Fruit fly (Drosophila melanogaster) Kc167 (cell line): Measurements from ENCODE around the gene tnc.

Experiments used
- insv ChIP-seq: fragments of >200 bp; optimal IDR thresholded peaks from 3 replicates; lab custom pipeline; 2018; ENCODE audit warnings: missing external identifiers
- psq ChIP-seq: fragments of >200 bp; optimal IDR thresholded peaks from 2 replicates; lab custom pipeline; 2017; ENCODE audit warnings: missing external identifiers

DNA sequence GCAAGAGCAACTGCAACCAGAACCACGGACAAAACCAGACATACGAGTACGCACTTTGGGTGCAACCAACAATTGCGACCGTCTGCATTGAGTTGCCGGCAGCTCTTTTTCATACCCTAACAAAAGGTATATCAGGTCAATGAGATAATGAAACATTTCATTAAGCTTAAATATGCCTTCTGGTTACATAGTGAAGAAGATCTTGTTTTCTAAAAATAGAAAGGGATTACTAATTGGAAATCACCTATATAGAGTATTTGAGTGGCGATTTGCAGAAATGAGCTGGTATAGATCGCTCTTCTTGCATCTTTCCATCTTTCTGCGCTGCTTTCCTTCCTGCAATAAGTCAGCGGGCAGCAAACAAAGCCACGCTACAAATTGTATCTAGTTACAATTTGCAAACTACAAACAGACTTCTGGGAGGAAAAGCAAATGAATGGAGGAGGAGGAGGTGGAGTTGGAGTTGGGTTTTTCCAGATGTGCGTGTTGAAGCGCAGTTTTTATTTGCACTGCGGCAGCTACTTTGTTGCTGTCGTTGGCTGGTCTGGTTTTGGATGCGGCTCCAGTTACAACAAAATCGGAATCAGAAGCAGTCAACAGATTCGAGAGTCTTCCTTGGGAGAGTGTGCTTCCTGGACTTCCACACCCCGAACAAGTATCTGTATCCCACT lies 9.3 kb upstream of the tnc start:
- TF ChIP-seq insv (lab: Kevin White, UChicago) (no peak), psq (lab: Kevin White, UChicago) (no peak)
